Worm (Caenorhabditis elegans) whole organism, L4 larva: ENCODE measurements around the gene dlc-1.
A peak's percentile ranks its signal among the peaks of the same experiment; 100 is the strongest.

Experiments
- D1046.2 ChIP-seq: fragments of 200-800 bp; sonication (Bioruptor generic); IDR thresholded peaks from 2 replicates; pipeline ENCODE4 v1.3.6; 2022; ENCODE audit warnings: missing genetic modification characterization, missing compliant biosample characterization
- F37D6.2 ChIP-seq: sonication (generic microtip); optimal IDR thresholded peaks from 2 replicates; lab custom pipeline; 2016; ENCODE audit warnings: mild to moderate bottlenecking, missing genetic modification characterization, missing compliant biosample characterization
- F44E2.7 ChIP-seq: fragments of 200-800 bp; sonication (Bioruptor generic); IDR thresholded peaks from 2 replicates; pipeline ENCODE4 v2.1.2; 2022; ENCODE audit warnings: missing genetic modification characterization, missing compliant biosample characterization
- F49E8.2 ChIP-seq: sonication (generic microtip); optimal IDR thresholded peaks from 2 replicates; lab custom pipeline; 2016; ENCODE audit warnings: missing compliant biosample characterization, mild to moderate bottlenecking, missing genetic modification characterization, borderline replicate concordance
- T20F7.1 ChIP-seq: fragments of 200-800 bp; sonication (Bioruptor generic); optimal IDR thresholded peaks from 2 replicates; lab custom pipeline; 2018; ENCODE audit warnings: mild to moderate bottlenecking, missing genetic modification characterization, missing compliant biosample characterization
- Y105C5A.15 ChIP-seq: fragments of 200-800 bp; sonication (Bioruptor generic); IDR thresholded peaks from 2 replicates; pipeline ENCODE4 v1.3.6; 2022; ENCODE audit warnings: missing genetic modification characterization, missing compliant biosample characterization
- Y48G9A.11 ChIP-seq: fragments of 200-800 bp; sonication (Bioruptor generic); IDR thresholded peaks from 2 replicates; pipeline ENCODE4 v1.3.6; 2022; ENCODE audit warnings: missing genetic modification reagents, missing genetic modification characterization, missing compliant biosample characterization
- Y5F2A.4 ChIP-seq: fragments of 200-800 bp; sonication (Bioruptor generic); optimal IDR thresholded peaks from 2 replicates; lab custom pipeline; 2018; ENCODE audit warnings: mild to moderate bottlenecking, missing genetic modification characterization, missing compliant biosample characterization
- Y75B8A.6 ChIP-seq: fragments of 200-800 bp; sonication (Bioruptor generic); IDR thresholded peaks from 2 replicates; pipeline ENCODE4 v1.3.6; 2022; ENCODE audit warnings: missing genetic modification reagents, missing genetic modification characterization, missing compliant biosample characterization
- ZK337.2 ChIP-seq: fragments of 200-800 bp; sonication (Bioruptor generic); IDR thresholded peaks from 2 replicates; pipeline ENCODE4 v1.3.6; 2022; ENCODE audit warnings: missing genetic modification reagents, missing genetic modification characterization, missing compliant biosample characterization
- aha-1 ChIP-seq: fragments of 150-350 bp; peaks from one replicate; lab custom pipeline; 2014; ENCODE audit warnings: missing biosample characterization, missing genetic modification characterization
- aly-2 ChIP-seq: sonication (generic microtip); optimal IDR thresholded peaks from 2 replicates; lab custom pipeline; 2018; ENCODE audit warnings: missing biosample characterization, missing genetic modification characterization
- ama-1 ChIP-seq: fragments of 150-350 bp; optimal IDR thresholded peaks from 2 replicates; lab custom pipeline; 2014; ENCODE audit warnings: inconsistent platforms, mixed read lengths
- attf-4 ChIP-seq: sonication (generic microtip); optimal IDR thresholded peaks from 3 replicates; lab custom pipeline; 2017; ENCODE audit warnings: missing biosample characterization, missing genetic modification characterization
- ceh-20 ChIP-seq: fragments of 200-800 bp; sonication (Bioruptor generic); IDR thresholded peaks from 2 replicates; pipeline ENCODE4 v1.3.6; 2022; ENCODE audit warnings: missing genetic modification reagents, missing genetic modification characterization, missing compliant biosample characterization
- ceh-32 ChIP-seq: sonication (generic microtip); optimal IDR thresholded peaks from 2 replicates; lab custom pipeline; 2016; ENCODE audit warnings: mild to moderate bottlenecking, missing genetic modification characterization, missing compliant biosample characterization; ENCODE audit not compliant: poor library complexity
- daf-12 ChIP-seq: fragments of 150-350 bp; optimal IDR thresholded peaks from 2 replicates; lab custom pipeline; 2014; ENCODE audit warnings: missing biosample characterization, missing genetic modification reagents, missing genetic modification characterization
- dmd-6 ChIP-seq: fragments of 200-800 bp; sonication (Bioruptor generic); IDR thresholded peaks from 2 replicates; pipeline ENCODE4 v1.3.6; 2022; ENCODE audit warnings: missing genetic modification reagents, missing genetic modification characterization, missing compliant biosample characterization
- dmd-8 ChIP-seq: fragments of 200-800 bp; sonication (Bioruptor generic); IDR thresholded peaks from 2 replicates; pipeline ENCODE4 v1.3.6; 2022; ENCODE audit warnings: missing genetic modification characterization, missing compliant biosample characterization
- egl-43 ChIP-seq: fragments of 200-800 bp; sonication (Bioruptor generic); IDR thresholded peaks from 2 replicates; pipeline ENCODE4 v1.3.6; 2022; ENCODE audit warnings: missing genetic modification reagents, missing genetic modification characterization, missing compliant biosample characterization
- gei-8 ChIP-seq: fragments of 200-800 bp; sonication (Bioruptor generic); optimal IDR thresholded peaks from 2 replicates; lab custom pipeline; 2018; ENCODE audit warnings: mild to moderate bottlenecking, missing genetic modification characterization, missing compliant biosample characterization
- hlh-11 ChIP-seq: fragments of 200-800 bp; sonication (Bioruptor generic); optimal IDR thresholded peaks from 2 replicates; lab custom pipeline; 2018; ENCODE audit warnings: mild to moderate bottlenecking, missing genetic modification characterization, missing compliant biosample characterization
- hmg-1.1 ChIP-seq: fragments of 200-800 bp; sonication (Bioruptor generic); IDR thresholded peaks from 2 replicates; pipeline ENCODE4 v1.3.6; 2022; ENCODE audit warnings: missing genetic modification reagents, missing genetic modification characterization, missing compliant biosample characterization
- lin-13 ChIP-seq: fragments of 150-350 bp; optimal IDR thresholded peaks from 2 replicates; lab custom pipeline; 2014; ENCODE audit warnings: missing biosample characterization, missing genetic modification reagents, missing genetic modification characterization
- lin-38 ChIP-seq: fragments of 200-800 bp; sonication (Bioruptor generic); IDR thresholded peaks from 2 replicates; pipeline ENCODE4 v1.3.6; 2022; ENCODE audit warnings: missing genetic modification reagents, missing genetic modification characterization, missing compliant biosample characterization
- lin-39 ChIP-seq: fragments of 150-350 bp; optimal IDR thresholded peaks from 2 replicates; lab custom pipeline; 2014; ENCODE audit warnings: missing biosample characterization, missing genetic modification reagents, missing genetic modification characterization
- lsy-2 ChIP-seq, 2 experiments: fragments of 150-350 bp in 1 of 2; sonication (generic microtip) in 1 of 2; optimal IDR thresholded peaks; 2 replicates each; lab custom pipeline; 2014 to 2017; ENCODE audit warnings: missing biosample characterization in 2 of 2, missing genetic modification characterization in 2 of 2
- madf-5 ChIP-seq, 2 experiments: fragments of 200-800 bp; sonication (Bioruptor generic); IDR thresholded peaks; 2 replicates each; pipeline ENCODE4 v1.3.6; 2022; ENCODE audit warnings: missing compliant biosample characterization in 2 of 2, missing genetic modification characterization in 2 of 2
- madf-9 ChIP-seq: fragments of 200-800 bp; sonication (Bioruptor generic); conservative IDR thresholded peaks from 2 replicates; pipeline ENCODE4 v1.3.6; 2022; ENCODE audit warnings: missing genetic modification reagents, missing genetic modification characterization, missing compliant biosample characterization
- mdl-1 ChIP-seq, 2 experiments: fragments of 150-350 bp in 1 of 2; sonication (generic microtip) in 1 of 2; optimal IDR thresholded peaks; 2 replicates each; lab custom pipeline; 2014 to 2017; ENCODE audit warnings: missing biosample characterization in 2 of 2, missing genetic modification characterization in 2 of 2
- mdt-29 ChIP-seq: fragments of 200-800 bp; sonication (Bioruptor generic); IDR thresholded peaks from 2 replicates; pipeline ENCODE4 v1.3.6; 2022; ENCODE audit warnings: missing genetic modification reagents, missing genetic modification characterization, missing compliant biosample characterization
- mes-2 ChIP-seq: sonication (generic microtip); optimal IDR thresholded peaks from 2 replicates; lab custom pipeline; 2016; ENCODE audit warnings: missing genotype, mild to moderate bottlenecking, missing genetic modification characterization, missing compliant biosample characterization; ENCODE audit not compliant: poor library complexity, severe bottlenecking
- mxl-2 ChIP-seq: fragments of 200-800 bp; sonication (Bioruptor generic); conservative IDR thresholded peaks from 2 replicates; pipeline ENCODE4 v1.3.6; 2022; ENCODE audit warnings: missing genetic modification reagents, missing genetic modification characterization, missing compliant biosample characterization
- mxl-3 ChIP-seq: fragments of 200-800 bp; sonication (Bioruptor generic); optimal IDR thresholded peaks from 2 replicates; lab custom pipeline; 2018; ENCODE audit warnings: mild to moderate bottlenecking, missing genetic modification characterization, missing compliant biosample characterization
- nhr-11 ChIP-seq: fragments of 150-350 bp; optimal IDR thresholded peaks from 2 replicates; lab custom pipeline; 2014; ENCODE audit warnings: missing biosample characterization, missing genetic modification characterization
- nhr-237 ChIP-seq: sonication (generic microtip); optimal IDR thresholded peaks from 2 replicates; lab custom pipeline; 2017; ENCODE audit warnings: missing biosample characterization, missing genetic modification characterization
- nhr-25 ChIP-seq: sonication (generic microtip); optimal IDR thresholded peaks from 2 replicates; lab custom pipeline; 2017; ENCODE audit warnings: missing genetic modification characterization, mild to moderate bottlenecking, missing compliant biosample characterization, antibody characterized with exemption, moderate library complexity, borderline replicate concordance; ENCODE audit not compliant: insufficient read depth
- nhr-28 ChIP-seq: fragments of 150-350 bp; optimal IDR thresholded peaks from 2 replicates; lab custom pipeline; 2014; ENCODE audit warnings: missing biosample characterization, missing genetic modification characterization
- nhr-6 ChIP-seq: fragments of 150-350 bp; optimal IDR thresholded peaks from 2 replicates; lab custom pipeline; 2014; ENCODE audit warnings: missing biosample characterization, missing genetic modification characterization
- nhr-76 ChIP-seq: fragments of 150-350 bp; optimal IDR thresholded peaks from 2 replicates; lab custom pipeline; 2014; ENCODE audit warnings: missing biosample characterization, missing genetic modification characterization
- pha-4 ChIP-seq, 2 experiments: fragments of 150-350 bp in 1 of 2; fragments of 200-800 bp in 1 of 2; sonication (Bioruptor generic) in 1 of 2; IDR thresholded peaks in 1 of 2; optimal IDR thresholded peaks in 1 of 2; 2 replicates each; pipeline versions ENCODE4 v1.3.6 to Lab custom; 2014 to 2022; ENCODE audit warnings: missing genetic modification characterization in 2 of 2, missing genetic modification reagents in 2 of 2, missing biosample characterization in 1 of 2, missing compliant biosample characterization in 1 of 2
- rbr-2 ChIP-seq: sonication (generic microtip); optimal IDR thresholded peaks from 2 replicates; lab custom pipeline; 2016; ENCODE audit warnings: missing genotype, missing genetic modification characterization, missing compliant biosample characterization
- saeg-2 ChIP-seq: fragments of 200-800 bp; sonication (Bioruptor generic); IDR thresholded peaks from 2 replicates; pipeline ENCODE4 v1.3.6; 2022; ENCODE audit warnings: missing genetic modification reagents, missing genetic modification characterization, missing compliant biosample characterization
- snpc-1.2 ChIP-seq: fragments of 200-800 bp; sonication (Bioruptor generic); IDR thresholded peaks from 2 replicates; pipeline ENCODE4 v1.3.6; 2022; ENCODE audit warnings: missing genetic modification reagents, missing genetic modification characterization, missing compliant biosample characterization
- snpc-4 ChIP-seq: fragments of 150-350 bp; optimal IDR thresholded peaks from 2 replicates; lab custom pipeline; 2014; ENCODE audit warnings: missing biosample characterization, missing genetic modification characterization
- spr-1 ChIP-seq: sonication (generic microtip); optimal IDR thresholded peaks from 2 replicates; lab custom pipeline; 2016; ENCODE audit warnings: mild to moderate bottlenecking, missing genetic modification characterization, missing compliant biosample characterization
- tag-97 ChIP-seq: fragments of 200-800 bp; sonication (Bioruptor generic); IDR thresholded peaks from 2 replicates; pipeline ENCODE4 v1.3.6; 2022; ENCODE audit warnings: missing genetic modification characterization, missing compliant biosample characterization
- tra-1 ChIP-seq: fragments of 200-800 bp; sonication (Bioruptor generic); IDR thresholded peaks from 2 replicates; pipeline ENCODE4 v1.3.6; 2022; ENCODE audit warnings: missing genetic modification reagents, missing genetic modification characterization, missing compliant biosample characterization
- unc-130 ChIP-seq: sonication (generic microtip); optimal IDR thresholded peaks from 2 replicates; lab custom pipeline; 2016; ENCODE audit warnings: missing genetic modification reagents, missing genetic modification characterization, missing compliant biosample characterization
- zfp-2 ChIP-seq: sonication (generic microtip); optimal IDR thresholded peaks from 2 replicates; lab custom pipeline; 2016; ENCODE audit warnings: mild to moderate bottlenecking, missing genetic modification characterization, missing compliant biosample characterization
- zip-2 ChIP-seq: fragments of 150-350 bp; optimal IDR thresholded peaks from 2 replicates; lab custom pipeline; 2014; ENCODE audit warnings: missing biosample characterization, missing genetic modification characterization

dlc-1 gene

ce11 chrIII:6420995-6421404, 42.6 kb downstream of the dlc-1 start (continued):
- no peak for TF ChIP-seq attf-4 (tag; lab: Kevin White, UChicago)
- peak; percentile 86 for TF ChIP-seq nhr-28 (tag; lab: Kevin White, UChicago)
- TF ChIP-seq D1046.2, result no peak
- TF ChIP-seq lsy-2 (tag; optimal IDR thresholded peaks at IDR 0.05; lab: Kevin White, UChicago), result peak; percentile 69 to 82
- TF ChIP-seq mdt-29 (GFP tag; lab: Robert Waterston, UW), result peak; percentile 86
- peak; percentile 84 for TF ChIP-seq rbr-2 (tag; lab: Kevin White, UChicago)
- TF ChIP-seq F37D6.2, result peak; percentile 39
- TF ChIP-seq daf-12 (tag; lab: Kevin White, UChicago), result no peak
- no peak for TF ChIP-seq ceh-32 (tag; lab: Kevin White, UChicago)
- no peak for TF ChIP-seq snpc-1.2 (GFP tag; lab: Robert Waterston, UW)
- no peak for TF ChIP-seq zfp-2 (tag; lab: Kevin White, UChicago)
- TF ChIP-seq zip-2 (tag; lab: Kevin White, UChicago), result no peak
- TF ChIP-seq F44E2.7, result no peak
- 0 out of 2 replicates have a peak, but pooled peaks have one; percentile 25 for TF ChIP-seq Y105C5A.15
- peak; percentile 97 for TF ChIP-seq aha-1 (tag; lab: Kevin White, UChicago)
- no peak for TF ChIP-seq ama-1 (lab: Kevin White, UChicago)
- no peak for TF ChIP-seq Y48G9A.11 (GFP tag; lab: Robert Waterston, UW)
- peak; percentile 96 to 99 for TF ChIP-seq mdl-1 (tag; optimal IDR thresholded peaks at IDR 0.05; lab: Kevin White, UChicago)
- peak; percentile 72 for TF ChIP-seq spr-1 (tag; lab: Kevin White, UChicago)
- no peak for TF ChIP-seq F49E8.2
- peak; percentile 68 for TF ChIP-seq madf-9 (GFP tag; lab: Robert Waterston, UW)
- TF ChIP-seq dmd-8, result no peak
- no peak for TF ChIP-seq snpc-4
- no peak for TF ChIP-seq Y5F2A.4 (GFP tag; lab: Kevin White, UChicago)
- peak; percentile 10 for TF ChIP-seq lin-13 (GFP tag; lab: Kevin White, UChicago)
- no peak for TF ChIP-seq nhr-237 (tag; lab: Kevin White, UChicago)
- 0 out of 2 replicates have a peak, but pooled peaks have one; percentile 22 for TF ChIP-seq Y75B8A.6 (GFP tag; lab: Robert Waterston, UW)
- peak; percentile 55 for TF ChIP-seq mes-2 (tag; lab: Kevin White, UChicago)
- TF ChIP-seq mxl-2 (GFP tag; lab: Robert Waterston, UW), result peak; percentile 62; the same call in 1 of the 2 replicates
- peak; percentile 92 for TF ChIP-seq pha-4 (GFP tag; IDR thresholded peaks at IDR 0.05; lab: Robert Waterston, UW)
- TF ChIP-seq pha-4 (tag; optimal IDR thresholded peaks at IDR 0.05; lab: Kevin White, UChicago), result no peak
- no peak for TF ChIP-seq tag-97 (GFP tag; lab: Robert Waterston, UW)
- TF ChIP-seq nhr-6 (tag; lab: Kevin White, UChicago), result peak; percentile 49
- peak; percentile 99 for TF ChIP-seq hlh-11
- peak; percentile 73 for TF ChIP-seq nhr-25
- TF ChIP-seq saeg-2, result peak; percentile 93
- peak; percentile 98 for TF ChIP-seq mxl-3 (GFP tag; lab: Kevin White, UChicago)
- peak; percentile 74 for TF ChIP-seq gei-8 (GFP tag; lab: Kevin White, UChicago)
- peak; percentile 40 for TF ChIP-seq nhr-76 (tag; lab: Kevin White, UChicago)
- TF ChIP-seq lin-39, result no peak
- no peak for TF ChIP-seq madf-5 (GFP tag; IDR thresholded peaks at IDR 0.05; lab: Robert Waterston, UW)
- TF ChIP-seq nhr-11 (tag; lab: Kevin White, UChicago), result peak; percentile 82
- peak; percentile 90 for TF ChIP-seq ceh-20 (GFP tag; lab: Robert Waterston, UW)
- TF ChIP-seq ZK337.2 (GFP tag; lab: Robert Waterston, UW), result 0 out of 2 replicates have a peak, but pooled peaks have one; percentile 39
- peak; percentile 88 for TF ChIP-seq egl-43 (GFP tag; lab: Robert Waterston, UW)
- peak; percentile 68 for TF ChIP-seq lin-38 (GFP tag; lab: Robert Waterston, UW)
- no peak for TF ChIP-seq unc-130 (GFP tag; lab: Kevin White, UChicago)
- peak; percentile 76 for TF ChIP-seq T20F7.1
- peak; percentile 97 for TF ChIP-seq hmg-1.1
- peak; percentile 94 for TF ChIP-seq tra-1 (GFP tag; lab: Robert Waterston, UW)
- no peak for TF ChIP-seq aly-2
- TF ChIP-seq dmd-6 (GFP tag; lab: Robert Waterston, UW), result peak; percentile 98
